Worm (Caenorhabditis elegans) whole organism, L1 larva: ENCODE data around the gene F49E12.12.

ENCODE experiments used
- ama-1 ChIP-seq: fragments of 150-350 bp; optimal IDR thresholded peaks from 2 replicates; lab custom pipeline; 2014
- egl-27 ChIP-seq, 2 experiments: fragments of 150-350 bp in 1 of 2; sonication (generic microtip); optimal IDR thresholded peaks; 3 replicates each; lab custom pipeline; 2017 to 2018; ENCODE audit warnings: missing biosample characterization in 2 of 2, missing genetic modification characterization in 2 of 2, missing genetic modification reagents in 2 of 2
- nhr-11 ChIP-seq: fragments of 150-350 bp; optimal IDR thresholded peaks from 2 replicates; lab custom pipeline; 2014; ENCODE audit warnings: missing biosample characterization, missing genetic modification characterization
- nhr-12 ChIP-seq: sonication (generic microtip); optimal IDR thresholded peaks from 2 replicates; lab custom pipeline; 2017; ENCODE audit warnings: missing biosample characterization, missing genetic modification characterization
- sox-4 ChIP-seq: sonication (generic microtip); optimal IDR thresholded peaks from 2 replicates; lab custom pipeline; 2016; ENCODE audit warnings: missing genetic modification characterization, missing compliant biosample characterization
- unc-130 ChIP-seq: fragments of 150-350 bp; optimal IDR thresholded peaks from 2 replicates; lab custom pipeline; 2017; ENCODE audit warnings: missing biosample characterization, missing genetic modification characterization, inconsistent platforms
- xbp-1 ChIP-seq: sonication (generic microtip); optimal IDR thresholded peaks from 2 replicates; lab custom pipeline; 2016; ENCODE audit warnings: missing genetic modification characterization, missing compliant biosample characterization
- ztf-11 ChIP-seq, 2 experiments: sonication (generic microtip); optimal IDR thresholded peaks; 2 replicates each; lab custom pipeline; 2016 to 2017; ENCODE audit warnings: missing genetic modification characterization in 2 of 2, missing biosample characterization in 1 of 2, missing compliant biosample characterization in 1 of 2

ce11 chrII:8411002-8411401 is 29.7 kb downstream of the F49E12.12 start:
- TF ChIP-seq sox-4 (no peak), nhr-12 (tag; lab: Kevin White, UChicago) (no peak), xbp-1 (tag; lab: Kevin White, UChicago) (no peak), nhr-11 (tag; lab: Kevin White, UChicago) (no peak), unc-130 (tag; lab: Kevin White, UChicago) (no peak), ztf-11 (tag; optimal IDR thresholded peaks at IDR 0.05; lab: Kevin White, UChicago) (no peak), ama-1 (lab: Kevin White, UChicago) (no peak), egl-27 (tag; optimal IDR thresholded peaks at IDR 0.05; lab: Kevin White, UChicago) (no peak)
